Worm (Caenorhabditis elegans): Measurements from ENCODE around the gene lias-1.

lias-1 gene

DNA sequence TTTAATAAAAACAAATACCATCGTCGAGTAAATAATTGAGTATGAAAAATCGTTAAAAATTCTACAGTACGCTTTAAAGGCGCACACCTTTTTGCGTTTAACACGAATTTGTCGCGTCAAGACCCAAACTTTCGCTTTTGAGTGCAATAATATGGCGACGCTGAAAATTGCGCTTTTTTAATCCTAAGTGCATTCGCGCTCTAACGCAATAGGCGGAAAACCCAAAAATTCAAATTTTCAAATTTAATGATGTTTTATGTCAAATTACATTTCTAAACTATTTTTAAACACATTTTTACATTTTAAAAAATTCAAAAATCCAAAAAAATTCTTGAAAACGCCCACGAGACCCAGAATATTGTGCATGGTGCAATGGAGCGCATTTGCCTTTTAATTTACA, 6.9 kb upstream of the lias-1 start:
- TF ChIP-seq sox-4 (tag; optimal IDR thresholded peaks at IDR 0.05): no peak
- no peak for TF ChIP-seq lim-6 (tag; optimal IDR thresholded peaks at IDR 0.05)
- no peak for TF ChIP-seq ceh-48 (tag; optimal IDR thresholded peaks at IDR 0.05)
- TF ChIP-seq lin-11 (tag; optimal IDR thresholded peaks at IDR 0.05): no peak
- TF ChIP-seq hlh-13 (GFP tag; optimal IDR thresholded peaks at IDR 0.05): no peak
- no peak for TF ChIP-seq unc-86 (tag; optimal IDR thresholded peaks at IDR 0.05)
- TF ChIP-seq unc-3 (GFP tag; conservative IDR thresholded peaks at IDR 0.05): no peak
- no peak for TF ChIP-seq unc-3 (tag; optimal IDR thresholded peaks at IDR 0.05)
- no peak for TF ChIP-seq hlh-8 (tag; optimal IDR thresholded peaks at IDR 0.05)
- no peak for TF ChIP-seq elt-4 (tag; optimal IDR thresholded peaks at IDR 0.05)
- TF ChIP-seq pag-3 (tag; optimal IDR thresholded peaks at IDR 0.05; ENCODE audit: borderline replicate concordance): no peak
- TF ChIP-seq ceh-6 (GFP tag; optimal IDR thresholded peaks at IDR 0.05): no peak
- no peak for TF ChIP-seq C08G9.2 (tag; optimal IDR thresholded peaks at IDR 0.05)
- TF ChIP-seq hlh-30 (tag; optimal IDR thresholded peaks at IDR 0.05; ENCODE audit: insufficient read depth): no peak
- no peak for TF ChIP-seq ref-2 (tag; optimal IDR thresholded peaks at IDR 0.05)
- TF ChIP-seq ttx-3 (tag; optimal IDR thresholded peaks at IDR 0.05): no peak
- TF ChIP-seq tbx-2 (tag; optimal IDR thresholded peaks at IDR 0.05): no peak
- no peak for TF ChIP-seq ceh-22 (tag; optimal IDR thresholded peaks at IDR 0.05)
- TF ChIP-seq che-1 (tag; optimal IDR thresholded peaks at IDR 0.05): no peak
- TF ChIP-seq ztf-16 (tag; optimal IDR thresholded peaks at IDR 0.05): no peak
- no peak for TF ChIP-seq rnt-1 (tag; optimal IDR thresholded peaks at IDR 0.05)

ce11 chrIII:3509908-3510307, 5.0 kb upstream of the lias-1 start, which contains the start of the genes M01F1.4 and mrpl-35:
TSS of gene M01F1.4 (minus strand) at chrIII:3510033.
TSS of gene mrpl-35 (plus strand) at chrIII:3510237.
- TF ChIP-seq K09A11.1 (tag; optimal IDR thresholded peaks at IDR 0.05; ENCODE audit: insufficient read depth) (no peak), unc-42 (tag; optimal IDR thresholded peaks at IDR 0.05) (peak; percentile 35), Y22D7AL.16 (tag; optimal IDR thresholded peaks at IDR 0.05) (no peak)

ce11 chrIII:3504239-3504638, 662 bp downstream of the lias-1 start:
- TF ChIP-seq tbx-7 (tag; optimal IDR thresholded peaks at IDR 0.05) (no peak), ceh-22 (tag; optimal IDR thresholded peaks at IDR 0.05) (no peak), lim-6 (tag; optimal IDR thresholded peaks at IDR 0.05) (no peak), K02D7.2 (tag; optimal IDR thresholded peaks at IDR 0.05) (no peak), ceh-45 (GFP tag; IDR thresholded peaks at IDR 0.05) (no peak), ama-1 (optimal IDR thresholded peaks at IDR 0.05) (no peak), lin-11 (tag; optimal IDR thresholded peaks at IDR 0.05) (no peak), sox-4 (tag; optimal IDR thresholded peaks at IDR 0.05) (no peak), unc-86 (tag; optimal IDR thresholded peaks at IDR 0.05) (no peak), unc-3 (GFP tag; conservative IDR thresholded peaks at IDR 0.05) (no peak), unc-3 (tag; optimal IDR thresholded peaks at IDR 0.05) (no peak), nfya-1 (tag; optimal IDR thresholded peaks at IDR 0.05) (no peak), pqm-1 (tag; optimal IDR thresholded peaks at IDR 0.05) (no peak), che-1 (tag; optimal IDR thresholded peaks at IDR 0.05) (no peak), fkh-6 (tag; optimal IDR thresholded peaks at IDR 0.05) (no peak), pros-1 (tag; optimal IDR thresholded peaks at IDR 0.05) (no peak), odd-2 (tag; optimal IDR thresholded peaks at IDR 0.05) (no peak), ceh-24 (tag; optimal IDR thresholded peaks at IDR 0.05) (no peak), ets-4 (tag; optimal IDR thresholded peaks at IDR 0.05) (no peak), ref-2 (tag; optimal IDR thresholded peaks at IDR 0.05) (no peak)

ce11 chrIII:3503286-3503685, 1.6 kb downstream of the lias-1 start, which contains the start of gene rpl-16:
TSS of gene rpl-16 (minus strand) at chrIII:3503604.
- TF ChIP-seq hlh-13 (GFP tag; optimal IDR thresholded peaks at IDR 0.05) (no peak), zip-5 (tag; optimal IDR thresholded peaks at IDR 0.05) (no peak), C08G9.2 (tag; optimal IDR thresholded peaks at IDR 0.05) (no peak), pat-9 (tag; optimal IDR thresholded peaks at IDR 0.05) (no peak), hlh-8 (tag; optimal IDR thresholded peaks at IDR 0.05) (no peak), eyg-1 (tag; optimal IDR thresholded peaks at IDR 0.05) (no peak), dve-1 (tag; optimal IDR thresholded peaks at IDR 0.05) (no peak), K09A11.1 (tag; optimal IDR thresholded peaks at IDR 0.05; ENCODE audit: insufficient read depth) (no peak), ceh-30 (tag; optimal IDR thresholded peaks at IDR 0.05) (no peak), mec-3 (tag; optimal IDR thresholded peaks at IDR 0.05; ENCODE audit: borderline replicate concordance) (no peak), dmd-4 (tag; optimal IDR thresholded peaks at IDR 0.05; ENCODE audit: borderline replicate concordance) (no peak), tbx-2 (tag; optimal IDR thresholded peaks at IDR 0.05) (no peak), ceh-22 (tag; optimal IDR thresholded peaks at IDR 0.05) (no peak)
